Fruit fly (Drosophila melanogaster) whole organism, embryonic: ENCODE measurements around the gene Fpgs1.

Source experiments
- CG11398 ChIP-seq: fragments of 200-800 bp; sonication (Bioruptor generic); optimal IDR thresholded peaks from 2 replicates; lab custom pipeline; 2016; ENCODE audit warnings: missing biosample characterization, missing genetic modification characterization
- CG14965 ChIP-seq: fragments of 200-800 bp; sonication (Bioruptor generic); optimal IDR thresholded peaks from 2 replicates; lab custom pipeline; 2016; ENCODE audit warnings: missing biosample characterization, missing genetic modification characterization, borderline replicate concordance
- CG15696 ChIP-seq: fragments of 200-800 bp; sonication (Bioruptor generic); optimal IDR thresholded peaks from 2 replicates; lab custom pipeline; 2019; ENCODE audit warnings: missing biosample characterization, mild to moderate bottlenecking, missing genetic modification characterization, moderate library complexity
- CG2199 ChIP-seq: fragments of 200-800 bp; sonication (Bioruptor generic); IDR thresholded peaks from 3 replicates; pipeline ENCODE4 v1.3.6; 2022; ENCODE audit warnings: missing biosample characterization, missing genetic modification characterization
- crp ChIP-seq, 2 experiments: fragments of 200-800 bp; sonication (Bioruptor generic); optimal IDR thresholded peaks; 2 replicates in 1 of 2; 3 replicates in 1 of 2; lab custom pipeline; 2017; ENCODE audit warnings: missing biosample characterization in 2 of 2, missing genetic modification characterization in 2 of 2, mild to moderate bottlenecking in 1 of 2, moderate library complexity in 1 of 2
- lmd ChIP-seq: fragments of 200-800 bp; sonication (Bioruptor generic); IDR thresholded peaks from 2 replicates; pipeline ENCODE4 v1.3.6; 2022; ENCODE audit warnings: missing biosample characterization, missing genetic modification characterization
- tap ChIP-seq: fragments of 200-800 bp; optimal IDR thresholded peaks from 3 replicates; lab custom pipeline; 2019; ENCODE audit warnings: missing biosample characterization, mild to moderate bottlenecking, missing genetic modification characterization, moderate library complexity

DNA sequence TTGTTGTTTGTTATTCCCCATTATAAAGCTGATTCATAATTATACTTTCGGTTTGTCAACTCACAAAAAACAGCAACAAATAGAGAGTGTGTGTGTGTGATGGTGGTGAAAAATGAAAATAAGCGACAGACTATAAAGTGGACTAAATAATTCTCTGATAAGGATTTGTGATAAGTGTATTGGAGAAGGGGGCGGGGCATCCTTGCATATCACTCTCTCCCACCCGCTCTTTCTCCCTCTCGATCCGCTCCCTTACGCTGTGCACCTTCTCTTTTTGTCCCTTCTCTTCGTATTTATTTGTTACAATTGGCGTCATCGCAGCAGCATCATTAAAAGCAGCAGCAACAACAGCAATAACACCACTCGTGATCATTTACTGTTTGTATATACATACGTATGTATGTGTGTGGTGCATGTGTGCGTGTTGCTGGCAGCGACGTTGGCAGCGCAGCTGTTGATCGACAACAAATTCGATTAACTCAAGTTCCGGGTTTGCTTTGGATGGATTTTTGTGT is 49.8 kb downstream of the Fpgs1 start:
- no peak for TF ChIP-seq CG14965 (GFP tag; lab: Kevin White, UChicago)
- no peak for TF ChIP-seq crp (GFP tag; optimal IDR thresholded peaks at IDR 0.05; lab: Kevin White, UChicago)
- no peak for TF ChIP-seq lmd
- TF ChIP-seq CG2199 (GFP tag; lab: Robert Waterston, UW) = no peak
- no peak for TF ChIP-seq CG15696 (tag; lab: Kevin White, UChicago)
- no peak for TF ChIP-seq tap (tag; lab: Kevin White, UChicago)
- TF ChIP-seq CG11398 (GFP tag; lab: Kevin White, UChicago) = no peak
